Fruit fly (Drosophila melanogaster): ENCODE results near the gene CG34408.

The CG34408 gene

dm6 chrX:10219039-10219438 lies 871 bp upstream of the CG34408 start, which contains the start of gene CG15308:
Gene CG15308 (minus strand): TSS chrX:10219139.
- no peak for TF ChIP-seq h (optimal IDR thresholded peaks at IDR 0.05)
- TF ChIP-seq Sin3A (optimal IDR thresholded peaks at IDR 0.05), result no peak
- TF ChIP-seq Myc (optimal IDR thresholded peaks at IDR 0.05), result no peak
- no peak for TF ChIP-seq insv (optimal IDR thresholded peaks at IDR 0.05)
- no peak for TF ChIP-seq ttk (optimal IDR thresholded peaks at IDR 0.05)
- no peak for TF ChIP-seq psq (optimal IDR thresholded peaks at IDR 0.05)

dm6 chrX:10232497-10232896 lies 12.6 kb downstream of the CG34408 start:
- TF ChIP-seq psq (optimal IDR thresholded peaks at IDR 0.05) (no peak), ttk (optimal IDR thresholded peaks at IDR 0.05) (no peak), Myc (optimal IDR thresholded peaks at IDR 0.05) (no peak), h (optimal IDR thresholded peaks at IDR 0.05) (no peak)

- TF ChIP-seq insv (optimal IDR thresholded peaks at IDR 0.05), result no peak
- TF ChIP-seq Myc (optimal IDR thresholded peaks at IDR 0.05), result no peak
- TF ChIP-seq Sin3A (optimal IDR thresholded peaks at IDR 0.05), result no peak
- no peak for TF ChIP-seq ttk (optimal IDR thresholded peaks at IDR 0.05)
- no peak for TF ChIP-seq psq (optimal IDR thresholded peaks at IDR 0.05)
Observed at dm6 chrX:10233065-10233464, 13.2 kb downstream of the CG34408 start, which contains the start of gene CG2961. Gene CG2961 (minus strand): TSS chrX:10233080.

dm6 chrX:10234024-10234520 lies 14.2 kb downstream of the CG34408 start:
- TF ChIP-seq psq (optimal IDR thresholded peaks at IDR 0.05), result no peak
- no peak for TF ChIP-seq insv (optimal IDR thresholded peaks at IDR 0.05)
- TF ChIP-seq h (optimal IDR thresholded peaks at IDR 0.05), result no peak
- no peak for TF ChIP-seq Sin3A (optimal IDR thresholded peaks at IDR 0.05)
- no peak for TF ChIP-seq ttk (optimal IDR thresholded peaks at IDR 0.05)
- no peak for TF ChIP-seq Myc (optimal IDR thresholded peaks at IDR 0.05)

- no peak for TF ChIP-seq ttk (optimal IDR thresholded peaks at IDR 0.05)
- TF ChIP-seq insv (optimal IDR thresholded peaks at IDR 0.05), result no peak
- TF ChIP-seq psq (optimal IDR thresholded peaks at IDR 0.05), result no peak
- TF ChIP-seq Myc (optimal IDR thresholded peaks at IDR 0.05), result no peak
- no peak for TF ChIP-seq Sin3A (optimal IDR thresholded peaks at IDR 0.05)
- no peak for TF ChIP-seq h (optimal IDR thresholded peaks at IDR 0.05)
Observed at dm6 chrX:10241919-10242318, 22.0 kb downstream of the CG34408 start.

- TF ChIP-seq Myc (optimal IDR thresholded peaks at IDR 0.05) (no peak), h (optimal IDR thresholded peaks at IDR 0.05) (no peak), psq (optimal IDR thresholded peaks at IDR 0.05) (no peak), ttk (optimal IDR thresholded peaks at IDR 0.05) (no peak), Sin3A (optimal IDR thresholded peaks at IDR 0.05) (no peak), insv (optimal IDR thresholded peaks at IDR 0.05) (no peak)
Observed at dm6 chrX:10242883-10243282, 23.0 kb downstream of the CG34408 start.

dm6 chrX:10243540-10243939 lies 23.6 kb downstream of the CG34408 start:
- TF ChIP-seq Sin3A (optimal IDR thresholded peaks at IDR 0.05) (no peak), insv (optimal IDR thresholded peaks at IDR 0.05) (no peak), h (optimal IDR thresholded peaks at IDR 0.05) (no peak), Myc (optimal IDR thresholded peaks at IDR 0.05) (no peak), ttk (optimal IDR thresholded peaks at IDR 0.05) (no peak), psq (optimal IDR thresholded peaks at IDR 0.05) (no peak)

dm6 chrX:10244763-10245162 lies 24.9 kb downstream of the CG34408 start:
- TF ChIP-seq insv (optimal IDR thresholded peaks at IDR 0.05), result no peak
- no peak for TF ChIP-seq psq (optimal IDR thresholded peaks at IDR 0.05)
- TF ChIP-seq ttk (optimal IDR thresholded peaks at IDR 0.05), result no peak
- TF ChIP-seq h (optimal IDR thresholded peaks at IDR 0.05), result no peak
- TF ChIP-seq Sin3A (optimal IDR thresholded peaks at IDR 0.05), result no peak
- TF ChIP-seq Myc (optimal IDR thresholded peaks at IDR 0.05), result no peak

dm6 chrX:10247366-10247765 lies 27.5 kb downstream of the CG34408 start:
- TF ChIP-seq Sin3A (optimal IDR thresholded peaks at IDR 0.05) (no peak), insv (optimal IDR thresholded peaks at IDR 0.05) (no peak), Myc (optimal IDR thresholded peaks at IDR 0.05) (no peak), ttk (optimal IDR thresholded peaks at IDR 0.05) (no peak), psq (optimal IDR thresholded peaks at IDR 0.05) (no peak)

dm6 chrX:10250017-10250416 lies 30.1 kb downstream of the CG34408 start:
- TF ChIP-seq insv (optimal IDR thresholded peaks at IDR 0.05) (no peak), Sin3A (optimal IDR thresholded peaks at IDR 0.05) (no peak), ttk (optimal IDR thresholded peaks at IDR 0.05) (no peak), Myc (optimal IDR thresholded peaks at IDR 0.05) (no peak), h (optimal IDR thresholded peaks at IDR 0.05) (no peak)

- TF ChIP-seq psq (optimal IDR thresholded peaks at IDR 0.05) (no peak), h (optimal IDR thresholded peaks at IDR 0.05) (no peak), Sin3A (optimal IDR thresholded peaks at IDR 0.05) (no peak), ttk (optimal IDR thresholded peaks at IDR 0.05) (no peak), insv (optimal IDR thresholded peaks at IDR 0.05) (no peak), Myc (optimal IDR thresholded peaks at IDR 0.05) (no peak)
Observed at dm6 chrX:10250659-10251058, 30.7 kb downstream of the CG34408 start.

dm6 chrX:10252745-10253144 lies 32.8 kb downstream of the CG34408 start:
- TF ChIP-seq ttk (optimal IDR thresholded peaks at IDR 0.05) (no peak), h (optimal IDR thresholded peaks at IDR 0.05) (no peak), Sin3A (optimal IDR thresholded peaks at IDR 0.05) (no peak), Myc (optimal IDR thresholded peaks at IDR 0.05) (no peak), psq (optimal IDR thresholded peaks at IDR 0.05) (no peak), insv (optimal IDR thresholded peaks at IDR 0.05) (no peak)

dm6 chrX:10256228-10256627 lies 36.3 kb downstream of the CG34408 start:
- no peak for TF ChIP-seq ttk (optimal IDR thresholded peaks at IDR 0.05)
- no peak for TF ChIP-seq Sin3A (optimal IDR thresholded peaks at IDR 0.05)
- no peak for TF ChIP-seq insv (optimal IDR thresholded peaks at IDR 0.05)
- TF ChIP-seq Myc (optimal IDR thresholded peaks at IDR 0.05), result no peak
- TF ChIP-seq h (optimal IDR thresholded peaks at IDR 0.05), result no peak
- TF ChIP-seq psq (optimal IDR thresholded peaks at IDR 0.05), result no peak
